Fruit fly (Drosophila melanogaster) whole organism, prepupa: ENCODE measurements around the gene CG6928.

Experiments
- CG10631 ChIP-seq: fragments of 200-800 bp; sonication (Bioruptor generic); optimal IDR thresholded peaks from 2 replicates; lab custom pipeline; 2016; ENCODE audit warnings: missing biosample characterization, missing genetic modification characterization
- CG10669 ChIP-seq: fragments of 200-800 bp; sonication (Bioruptor generic); optimal IDR thresholded peaks from 3 replicates; lab custom pipeline; 2018; ENCODE audit warnings: missing biosample characterization, mild to moderate bottlenecking, missing genetic modification characterization, moderate library complexity
- CG11294 ChIP-seq: fragments of 200-800 bp; sonication (Bioruptor generic); IDR thresholded peaks from 2 replicates; pipeline ENCODE4 v1.3.6; 2022; ENCODE audit warnings: missing biosample characterization, missing genetic modification characterization
- CG11762 ChIP-seq: fragments of 200-800 bp; sonication (Bioruptor generic); optimal IDR thresholded peaks from 3 replicates; lab custom pipeline; 2016; ENCODE audit warnings: missing biosample characterization, missing genetic modification characterization; ENCODE audit not compliant: insufficient read depth
- CG11902 ChIP-seq: fragments of 200-800 bp; sonication (Bioruptor generic); optimal IDR thresholded peaks from 3 replicates; lab custom pipeline; 2016; ENCODE audit warnings: missing biosample characterization, missing genetic modification characterization
- CG15336 ChIP-seq: fragments of 200-800 bp; sonication (Bioruptor generic); IDR thresholded peaks from 2 replicates; pipeline ENCODE4 v1.3.6; 2022; ENCODE audit warnings: missing biosample characterization, missing genetic modification characterization
- CG16779 ChIP-seq: fragments of 200-800 bp; sonication (Bioruptor generic); optimal IDR thresholded peaks from 3 replicates; lab custom pipeline; 2017; ENCODE audit warnings: missing biosample characterization, mild to moderate bottlenecking, missing genetic modification characterization
- CG3032 ChIP-seq: fragments of 200-800 bp; optimal IDR thresholded peaks from 2 replicates; lab custom pipeline; 2019; ENCODE audit warnings: missing biosample characterization, mild to moderate bottlenecking, missing genetic modification characterization, moderate library complexity
- CG31627 ChIP-seq: fragments of 200-800 bp; sonication (Bioruptor generic); optimal IDR thresholded peaks from 3 replicates; lab custom pipeline; 2016; ENCODE audit warnings: missing biosample characterization, missing genetic modification characterization
- CG32006 ChIP-seq: fragments of 200-800 bp; sonication (Bioruptor generic); optimal IDR thresholded peaks from 3 replicates; lab custom pipeline; 2017; ENCODE audit warnings: missing biosample characterization, mild to moderate bottlenecking, missing genetic modification characterization
- CG34406 ChIP-seq: fragments of 200-800 bp; sonication (Bioruptor generic); optimal IDR thresholded peaks from 3 replicates; lab custom pipeline; 2016; ENCODE audit warnings: missing biosample characterization, missing genetic modification characterization
- CG4318 ChIP-seq: fragments of 200-800 bp; sonication (Bioruptor generic); optimal IDR thresholded peaks from 3 replicates; lab custom pipeline; 2017; ENCODE audit warnings: missing biosample characterization, mild to moderate bottlenecking, missing genetic modification characterization
- CG6163 ChIP-seq: fragments of 200-800 bp; sonication (Bioruptor generic); IDR thresholded peaks from 3 replicates; pipeline ENCODE4 v1.3.6; 2022; ENCODE audit warnings: missing biosample characterization, missing genetic modification characterization
- CG6276 ChIP-seq: fragments of 200-800 bp; sonication (Bioruptor generic); optimal IDR thresholded peaks from 2 replicates; lab custom pipeline; 2017; ENCODE audit warnings: missing biosample characterization, mild to moderate bottlenecking, missing genetic modification characterization
- CG6792 ChIP-seq: fragments of 200-800 bp; sonication (Bioruptor generic); optimal IDR thresholded peaks from 3 replicates; lab custom pipeline; 2016; ENCODE audit warnings: missing biosample characterization, missing genetic modification characterization
- CG6808 ChIP-seq: fragments of 200-800 bp; sonication (Bioruptor generic); optimal IDR thresholded peaks from 3 replicates; lab custom pipeline; 2017; ENCODE audit warnings: missing biosample characterization, missing genetic modification characterization, mild to moderate bottlenecking, moderate library complexity, missing genetic modification reagents
- CG7368 ChIP-seq: fragments of 200-800 bp; sonication (Bioruptor generic); optimal IDR thresholded peaks from 3 replicates; lab custom pipeline; 2016; ENCODE audit warnings: missing biosample characterization, missing genetic modification characterization
- CG8119 ChIP-seq: fragments of 200-800 bp; sonication (Bioruptor generic); IDR thresholded peaks from 3 replicates; pipeline ENCODE4 v1.3.6; 2022; ENCODE audit warnings: missing biosample characterization, missing genetic modification characterization
- CG8319 ChIP-seq: fragments of 200-800 bp; sonication (Bioruptor generic); optimal IDR thresholded peaks from 3 replicates; lab custom pipeline; 2016; ENCODE audit warnings: missing biosample characterization, missing genetic modification characterization
- CG8632 ChIP-seq: fragments of 200-800 bp; sonication (Bioruptor generic); optimal IDR thresholded peaks from 3 replicates; lab custom pipeline; 2016; ENCODE audit warnings: missing biosample characterization, missing genetic modification characterization
- CG9139 ChIP-seq: fragments of 200-800 bp; sonication (Bioruptor generic); optimal IDR thresholded peaks from 3 replicates; lab custom pipeline; 2017; ENCODE audit warnings: missing biosample characterization, mild to moderate bottlenecking, missing genetic modification characterization
- Eip75B ChIP-seq: fragments of 200-800 bp; sonication (Bioruptor generic); optimal IDR thresholded peaks from 3 replicates; lab custom pipeline; 2016; ENCODE audit warnings: missing biosample characterization, missing genetic modification characterization
- Eip78C ChIP-seq: fragments of 200-800 bp; sonication (Bioruptor generic); peaks from one replicate; lab custom pipeline; 2016; ENCODE audit warnings: missing biosample characterization, missing genetic modification characterization
- Eip93F ChIP-seq: fragments of 200-800 bp; sonication (Bioruptor generic); optimal IDR thresholded peaks from 2 replicates; lab custom pipeline; 2016; ENCODE audit warnings: missing biosample characterization, mild to moderate bottlenecking, missing genetic modification characterization
- Ets21C ChIP-seq: fragments of 200-800 bp; sonication (Bioruptor generic); optimal IDR thresholded peaks from 3 replicates; lab custom pipeline; 2016; ENCODE audit warnings: missing biosample characterization, missing genetic modification characterization
- Ets96B ChIP-seq: fragments of 200-800 bp; optimal IDR thresholded peaks from 2 replicates; lab custom pipeline; 2019; ENCODE audit warnings: missing biosample characterization, mild to moderate bottlenecking, missing genetic modification characterization, moderate library complexity
- Gug ChIP-seq: fragments of 200-800 bp; sonication (Bioruptor generic); IDR thresholded peaks from 2 replicates; pipeline ENCODE4 v1.3.6; 2022; ENCODE audit warnings: missing biosample characterization, missing genetic modification characterization
- Hr38 ChIP-seq: sonication (Bioruptor generic); optimal IDR thresholded peaks from 2 replicates; lab custom pipeline; 2016; ENCODE audit warnings: missing biosample characterization, missing genetic modification characterization
- Hr39 ChIP-seq: fragments of 200-800 bp; sonication (Bioruptor generic); optimal IDR thresholded peaks from 2 replicates; lab custom pipeline; 2016; ENCODE audit warnings: missing biosample characterization, missing genetic modification characterization
- Hr4 ChIP-seq: fragments of 200-800 bp; sonication (Bioruptor generic); optimal IDR thresholded peaks from 3 replicates; lab custom pipeline; 2016; ENCODE audit warnings: missing biosample characterization, missing genetic modification characterization
- Met ChIP-seq: fragments of 200-800 bp; sonication (Bioruptor generic); optimal IDR thresholded peaks from 3 replicates; lab custom pipeline; 2016; ENCODE audit warnings: missing biosample characterization, missing genetic modification characterization
- OdsH ChIP-seq: fragments of 200-800 bp; sonication (Bioruptor generic); optimal IDR thresholded peaks from 3 replicates; lab custom pipeline; 2016; ENCODE audit warnings: missing biosample characterization, missing genetic modification characterization
- Smox ChIP-seq: fragments of 200-800 bp; sonication (Bioruptor generic); optimal IDR thresholded peaks from 3 replicates; lab custom pipeline; 2016; ENCODE audit warnings: missing biosample characterization, missing genetic modification characterization
- Sox102F ChIP-seq: fragments of 200-800 bp; sonication (Bioruptor generic); optimal IDR thresholded peaks from 2 replicates; lab custom pipeline; 2016; ENCODE audit warnings: missing biosample characterization, mild to moderate bottlenecking, missing genetic modification characterization
- Sox15 ChIP-seq: fragments of 200-800 bp; sonication (Bioruptor generic); optimal IDR thresholded peaks from 3 replicates; lab custom pipeline; 2016; ENCODE audit warnings: missing biosample characterization, missing genetic modification characterization
- achi ChIP-seq: fragments of 200-800 bp; sonication (Bioruptor generic); optimal IDR thresholded peaks from 3 replicates; lab custom pipeline; 2016; ENCODE audit warnings: missing biosample characterization, missing genetic modification characterization
- cyc ChIP-seq: fragments of 200-800 bp; sonication (Bioruptor generic); optimal IDR thresholded peaks from 3 replicates; lab custom pipeline; 2016; ENCODE audit warnings: missing biosample characterization, missing genetic modification characterization
- dac ChIP-seq: fragments of 200-800 bp; sonication (Bioruptor generic); optimal IDR thresholded peaks from 2 replicates; lab custom pipeline; 2017; ENCODE audit warnings: missing biosample characterization, mild to moderate bottlenecking, missing genetic modification characterization
- dsx ChIP-seq: fragments of 200-800 bp; optimal IDR thresholded peaks from 3 replicates; lab custom pipeline; 2019; ENCODE audit warnings: missing biosample characterization, mild to moderate bottlenecking, missing genetic modification characterization, moderate library complexity; ENCODE audit not compliant: poor library complexity, severe bottlenecking
- eg ChIP-seq: fragments of 200-800 bp; sonication (Bioruptor generic); IDR thresholded peaks from 3 replicates; pipeline ENCODE4 v1.3.6; 2022; ENCODE audit warnings: missing biosample characterization, missing genetic modification characterization
- fd59A ChIP-seq: fragments of 200-800 bp; sonication (Bioruptor generic); optimal IDR thresholded peaks from 2 replicates; lab custom pipeline; 2017; ENCODE audit warnings: missing biosample characterization, mild to moderate bottlenecking, missing genetic modification characterization, missing genetic modification reagents
- fkh ChIP-seq: fragments of 200-800 bp; sonication (Bioruptor generic); optimal IDR thresholded peaks from 3 replicates; lab custom pipeline; 2017; ENCODE audit warnings: missing biosample characterization, mild to moderate bottlenecking, missing genetic modification characterization, moderate library complexity
- lz ChIP-seq: fragments of 200-800 bp; sonication (Bioruptor generic); optimal IDR thresholded peaks from 3 replicates; lab custom pipeline; 2016; ENCODE audit warnings: missing biosample characterization, missing genetic modification characterization
- net ChIP-seq: fragments of 200-800 bp; sonication (Bioruptor generic); optimal IDR thresholded peaks from 3 replicates; lab custom pipeline; 2016; ENCODE audit warnings: missing biosample characterization, missing genetic modification characterization
- spab ChIP-seq: fragments of 200-800 bp; sonication (Bioruptor generic); optimal IDR thresholded peaks from 2 replicates; lab custom pipeline; 2017; ENCODE audit warnings: missing biosample characterization, mild to moderate bottlenecking, missing genetic modification characterization, missing genetic modification reagents
- ss ChIP-seq, 2 experiments: fragments of 200-800 bp; sonication (Bioruptor generic); optimal IDR thresholded peaks; 2 replicates in 1 of 2; 3 replicates in 1 of 2; lab custom pipeline; 2017 to 2018; ENCODE audit warnings: mild to moderate bottlenecking in 2 of 2, missing biosample characterization in 2 of 2, missing genetic modification characterization in 2 of 2, moderate library complexity in 1 of 2
- vri ChIP-seq: fragments of 200-800 bp; sonication (Bioruptor generic); optimal IDR thresholded peaks from 3 replicates; lab custom pipeline; 2016; ENCODE audit warnings: missing biosample characterization, mild to moderate bottlenecking, missing genetic modification characterization

CG6928 gene

DNA sequence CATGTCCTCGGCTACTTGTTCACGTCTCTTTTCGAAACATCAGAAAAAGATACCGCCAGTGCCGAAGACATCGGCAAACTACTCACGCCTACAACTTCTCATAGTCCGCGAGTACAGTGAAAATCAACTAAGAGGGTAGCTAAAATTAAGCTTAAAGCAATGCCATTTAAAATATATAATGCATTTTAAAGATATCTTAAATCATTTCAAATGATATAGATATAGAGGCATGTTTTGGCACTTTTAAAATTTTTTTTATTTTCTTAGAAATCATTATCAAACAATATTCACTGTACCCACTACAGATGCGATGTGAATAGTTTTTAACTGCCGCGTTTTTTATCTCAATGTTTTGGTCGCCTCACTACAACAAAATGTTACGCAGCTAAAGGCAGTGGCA is 47.7 kb downstream of the CG6928 start:
- peak; percentile 26 for TF ChIP-seq dsx
- TF ChIP-seq CG32006, result peak; percentile 33
- TF ChIP-seq CG3032, result peak; percentile 2
- TF ChIP-seq Gug (GFP tag; lab: Robert Waterston, UW), result peak; percentile 40; the same call in 1 of the 2 replicates
- no peak for TF ChIP-seq net (GFP tag; lab: Kevin White, UChicago)
- TF ChIP-seq CG4318 (GFP tag; lab: Kevin White, UChicago), result peak; percentile 7
- TF ChIP-seq eg (GFP tag; lab: Robert Waterston, UW), result peak; percentile 63
- TF ChIP-seq Eip93F (GFP tag; lab: Kevin White, UChicago), result no peak
- TF ChIP-seq Eip78C, result peak; percentile 81
- no peak for TF ChIP-seq fkh
- peak; percentile 17 for TF ChIP-seq CG6276 (GFP tag; lab: Kevin White, UChicago)
- TF ChIP-seq cyc (GFP tag; lab: Kevin White, UChicago), result no peak
- peak; percentile 38 for TF ChIP-seq CG10631 (GFP tag; lab: Kevin White, UChicago)
- no peak for TF ChIP-seq spab (GFP tag; lab: Kevin White, UChicago)
- TF ChIP-seq Hr4 (GFP tag; lab: Kevin White, UChicago), result peak; percentile 6
- TF ChIP-seq CG10669 (GFP tag; lab: Kevin White, UChicago), result peak; percentile 21
- no peak for TF ChIP-seq Eip75B (GFP tag; lab: Kevin White, UChicago)
- no peak for TF ChIP-seq CG6163 (GFP tag; lab: Robert Waterston, UW)
- peak; percentile 21 for TF ChIP-seq Ets96B (tag; lab: Kevin White, UChicago)
- TF ChIP-seq CG15336 (GFP tag; lab: Robert Waterston, UW), result peak; percentile 79
- TF ChIP-seq Sox102F (GFP tag; lab: Kevin White, UChicago), result no peak
- TF ChIP-seq CG8119 (GFP tag; lab: Robert Waterston, UW), result peak; percentile 70; the same call in 2 of the 3 replicates
- no peak for TF ChIP-seq Ets21C (GFP tag; lab: Kevin White, UChicago)
- TF ChIP-seq dac (GFP tag; lab: Kevin White, UChicago), result no peak

DNA sequence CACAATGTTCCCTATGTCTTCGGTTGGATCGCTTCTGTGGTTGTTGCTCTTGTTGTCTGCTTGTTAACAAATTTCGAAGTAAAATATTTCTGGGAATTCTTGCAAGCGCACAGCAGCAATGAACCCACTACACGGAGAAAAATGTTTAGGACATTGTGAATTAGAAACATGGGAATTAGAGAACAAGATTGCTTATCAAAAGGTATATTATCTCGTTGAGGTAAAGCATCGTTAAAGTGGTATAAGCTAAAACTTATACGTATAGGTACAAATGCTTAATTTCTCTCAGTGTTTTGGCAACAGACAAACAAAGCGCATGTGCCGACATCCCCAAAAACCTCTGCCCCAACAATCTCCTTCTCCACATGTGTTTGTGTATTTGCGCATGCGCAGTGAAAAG is 50.7 kb downstream of the CG6928 start:
- peak; percentile 60 for TF ChIP-seq CG8319 (GFP tag; lab: Kevin White, UChicago)
- peak; percentile 55 for TF ChIP-seq CG8632 (GFP tag; lab: Kevin White, UChicago)
- peak; percentile 44 for TF ChIP-seq net (GFP tag; lab: Kevin White, UChicago)
- TF ChIP-seq Hr39 (GFP tag; lab: Kevin White, UChicago), result peak; percentile 93
- peak; percentile 39 for TF ChIP-seq Hr4 (GFP tag; lab: Kevin White, UChicago)
- peak; percentile 87 for TF ChIP-seq Smox (GFP tag; lab: Kevin White, UChicago)
- peak; percentile 7; the same call in 1 of the 2 replicates for TF ChIP-seq CG11294
- TF ChIP-seq Sox15 (GFP tag; lab: Kevin White, UChicago), result peak; percentile 64
- TF ChIP-seq OdsH (GFP tag; lab: Kevin White, UChicago), result peak; percentile 68
- peak; percentile 27 for TF ChIP-seq Ets96B (tag; lab: Kevin White, UChicago)
- no peak for TF ChIP-seq Gug (GFP tag; lab: Robert Waterston, UW)
- peak; percentile 64 for TF ChIP-seq Eip93F (GFP tag; lab: Kevin White, UChicago)
- peak; percentile 14 for TF ChIP-seq fkh
- TF ChIP-seq vri (GFP tag; lab: Kevin White, UChicago), result peak; percentile 95
- peak; percentile 46; the same call in 1 of the 2 replicates for TF ChIP-seq CG15336 (GFP tag; lab: Robert Waterston, UW)
- peak; percentile 91 for TF ChIP-seq Sox102F (GFP tag; lab: Kevin White, UChicago)
- TF ChIP-seq Eip75B (GFP tag; lab: Kevin White, UChicago), result peak; percentile 73
- TF ChIP-seq spab (GFP tag; lab: Kevin White, UChicago), result peak; percentile 16
- peak; percentile 85 for TF ChIP-seq CG6163 (GFP tag; lab: Robert Waterston, UW)
- peak; percentile 35 for TF ChIP-seq CG3032
- peak; percentile 64 for TF ChIP-seq achi (GFP tag; lab: Kevin White, UChicago)
- TF ChIP-seq CG31627, result peak; percentile 93
- TF ChIP-seq CG32006, result peak; percentile 58
- peak; percentile 80 for TF ChIP-seq CG6792 (GFP tag; lab: Kevin White, UChicago)
- TF ChIP-seq Met (GFP tag; lab: Kevin White, UChicago), result peak; percentile 95
- no peak for TF ChIP-seq CG4318 (GFP tag; lab: Kevin White, UChicago)
- peak; percentile 42 for TF ChIP-seq CG16779 (tag; lab: Kevin White, UChicago)
- TF ChIP-seq CG9139 (GFP tag; lab: Kevin White, UChicago), result no peak
- peak; percentile 95 for TF ChIP-seq cyc (GFP tag; lab: Kevin White, UChicago)
- peak; percentile 27 for TF ChIP-seq fd59A
- no peak for TF ChIP-seq Hr38
- TF ChIP-seq CG6808 (GFP tag; lab: Kevin White, UChicago), result peak; percentile 28
- peak; percentile 93 for TF ChIP-seq lz (GFP tag; lab: Kevin White, UChicago)
- TF ChIP-seq CG11902 (GFP tag; lab: Kevin White, UChicago), result peak; percentile 68
- no peak for TF ChIP-seq ss (GFP tag; optimal IDR thresholded peaks at IDR 0.05; lab: Kevin White, UChicago)
- peak; percentile 63 for TF ChIP-seq CG34406
- peak; percentile 69 for TF ChIP-seq CG11762
- peak; percentile 65 for TF ChIP-seq CG7368
- no peak for TF ChIP-seq dac (GFP tag; lab: Kevin White, UChicago)
